Worm (Caenorhabditis elegans): ENCODE data around the gene F59B1.6.
"Not testable (repeated sequence)": the region's sequence is repeated elsewhere in the genome, so short reads cannot be mapped to it uniquely, and the experiment has no call there.

- TF ChIP-seq B0310.2 (tag; optimal IDR thresholded peaks at IDR 0.05); flt-1 (GFP tag; IDR thresholded peaks at IDR 0.05); tra-4 (tag; optimal IDR thresholded peaks at IDR 0.05): not testable (repeated sequence)
Observed at ce11 chrV:3620608-3621007, 10.9 kb downstream of the F59B1.6 start, which contains the start of gene srx-93.

Measured in whole organism, early embryonic.